2 fruit fly cellular contexts compared by ENCODE assay signal in the genomic region with DNA sequence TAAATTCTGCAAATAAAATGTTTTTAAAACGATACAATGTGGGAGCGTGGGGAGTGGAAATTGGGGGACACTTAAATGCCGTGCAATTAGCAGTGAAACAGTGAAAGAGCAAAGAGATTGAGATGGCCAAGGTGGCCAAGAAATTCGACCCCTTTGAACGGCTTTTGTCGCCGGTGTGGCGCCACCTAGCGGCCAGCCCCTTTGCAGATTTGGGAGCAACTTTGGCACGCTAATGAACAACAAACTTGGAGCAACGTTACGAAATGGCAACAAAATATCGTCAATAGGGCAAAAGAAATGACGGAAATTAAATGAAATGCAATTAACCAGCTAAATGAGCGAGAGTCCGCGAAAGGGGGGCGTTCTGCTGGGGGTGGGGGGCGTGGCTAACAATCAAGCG.
TF ChIP-seq lines count a peak whose summit lies in the region.

No protein-coding gene starts in this region.

- peak; percentile 62 to 70 for TF ChIP-seq CTCF in S2 (optimal IDR thresholded peaks at IDR 0.05; lab: Kevin White, UChicago)
- TF ChIP-seq CTCF in whole organism, embryonic (GFP tag; optimal IDR thresholded peaks at IDR 0.05; lab: Kevin White, UChicago), result peak; percentile 64

TF ChIP-seq in whole organism, embryonic, 481 proteins besides CTCF, POLR2A, EP300 and RAD21:
- TF ChIP-seq Dll (GFP tag; IDR thresholded peaks at IDR 0.05; lab: Robert Waterston, UW; ENCODE audit: partially characterized antibody), result no peak
- peak; percentile 51 for TF ChIP-seq Ets65A (GFP tag; lab: Kevin White, UChicago)
- no peak for TF ChIP-seq CG1603 (tag; optimal IDR thresholded peaks at IDR 0.05; lab: Kevin White, UChicago)
TF ChIP-seq in whole organism, embryonic: peak in this region for 1.
